Worm (Caenorhabditis elegans) whole organism, L4/young adult: ENCODE measurements around the gene C39H7.4.

Source experiments
- W03F9.2 ChIP-seq: fragments of 150-350 bp; optimal IDR thresholded peaks from 2 replicates; lab custom pipeline; 2014; ENCODE audit warnings: missing biosample characterization, missing genetic modification characterization
- dao-5 ChIP-seq: sonication (generic microtip); optimal IDR thresholded peaks from 2 replicates; lab custom pipeline; 2016; ENCODE audit warnings: missing genotype, missing genetic modification characterization, moderate library complexity, missing compliant biosample characterization
- him-1 ChIP-seq: sonication (generic microtip); optimal IDR thresholded peaks from 2 replicates; lab custom pipeline; 2016; ENCODE audit warnings: missing genotype, missing genetic modification reagents, missing genetic modification characterization, missing compliant biosample characterization

C39H7.4 gene

DNA sequence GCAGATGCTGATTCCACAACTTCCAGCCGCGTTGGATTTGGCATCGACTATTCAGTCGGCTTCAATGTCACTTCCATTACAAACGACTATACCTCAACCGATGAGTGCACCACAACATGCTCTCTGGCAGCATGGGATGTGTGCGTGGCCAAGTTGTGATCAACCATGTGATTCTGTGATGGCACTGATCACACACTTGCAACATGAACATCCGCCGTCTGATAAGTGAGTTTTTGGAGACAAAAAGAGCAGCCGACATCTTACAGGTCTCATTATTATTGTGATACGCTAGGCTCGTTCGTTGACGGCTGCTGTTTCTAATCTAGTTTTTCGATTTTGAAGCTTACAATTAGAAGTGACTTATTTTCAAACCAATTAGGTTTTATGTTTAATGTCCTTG is 12.0 kb downstream of the C39H7.4 start:
- TF ChIP-seq dao-5 (tag; lab: Kevin White, UChicago) (no peak), him-1 (no peak), W03F9.2 (tag; lab: Kevin White, UChicago) (no peak)

DNA sequence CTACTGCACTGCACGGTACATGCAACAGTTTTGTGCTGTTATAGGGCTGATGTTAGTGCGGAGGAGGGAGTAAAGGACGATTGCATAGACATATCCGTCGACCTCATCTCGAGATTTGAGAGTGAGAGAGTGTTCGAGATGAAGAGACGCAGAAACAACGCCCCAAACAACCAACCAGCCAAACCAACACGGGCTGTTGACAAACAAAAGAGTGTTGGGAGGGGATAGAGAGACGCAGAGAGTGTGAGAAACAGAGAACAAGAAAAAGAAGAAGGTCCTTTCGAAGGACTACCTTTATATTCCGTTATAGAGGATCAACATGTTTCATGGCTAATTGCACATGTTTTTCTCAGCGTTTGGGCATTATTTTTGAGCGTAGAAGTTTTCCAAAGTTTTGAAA is 14.1 kb downstream of the C39H7.4 start:
- no peak for TF ChIP-seq W03F9.2 (tag; lab: Kevin White, UChicago)

DNA sequence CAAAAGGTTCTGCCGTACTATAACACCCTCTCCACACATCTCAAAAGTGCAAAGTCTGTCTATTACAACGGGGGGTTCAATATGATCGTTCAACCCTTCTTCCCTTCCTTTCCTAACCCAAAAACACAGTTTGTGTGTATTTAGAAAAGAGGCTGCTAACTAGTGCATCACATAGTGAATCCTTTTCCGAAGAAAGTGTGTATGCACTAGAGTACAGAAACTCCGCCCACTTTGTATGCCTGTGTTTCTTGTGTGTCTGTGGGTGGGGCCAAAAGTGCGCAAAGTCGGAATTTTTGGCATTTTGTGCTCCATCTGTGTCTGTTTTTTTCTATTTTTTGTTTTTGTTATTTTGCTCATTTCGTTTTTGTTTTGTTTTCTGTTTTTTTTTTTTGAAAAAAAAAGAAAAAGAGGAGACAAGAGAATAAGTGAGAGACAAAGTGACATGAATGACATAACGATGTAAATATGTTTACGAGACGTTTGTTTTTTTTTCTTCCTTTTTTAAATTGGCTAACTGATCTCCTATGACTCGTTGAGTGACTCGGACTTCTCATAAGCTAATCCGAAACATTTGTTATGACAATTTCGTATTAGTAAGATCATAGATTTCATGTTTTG is 15.8 kb downstream of the C39H7.4 start:
- no peak for TF ChIP-seq W03F9.2 (tag; lab: Kevin White, UChicago)
- no peak for TF ChIP-seq dao-5 (tag; lab: Kevin White, UChicago)
- no peak for TF ChIP-seq him-1

DNA sequence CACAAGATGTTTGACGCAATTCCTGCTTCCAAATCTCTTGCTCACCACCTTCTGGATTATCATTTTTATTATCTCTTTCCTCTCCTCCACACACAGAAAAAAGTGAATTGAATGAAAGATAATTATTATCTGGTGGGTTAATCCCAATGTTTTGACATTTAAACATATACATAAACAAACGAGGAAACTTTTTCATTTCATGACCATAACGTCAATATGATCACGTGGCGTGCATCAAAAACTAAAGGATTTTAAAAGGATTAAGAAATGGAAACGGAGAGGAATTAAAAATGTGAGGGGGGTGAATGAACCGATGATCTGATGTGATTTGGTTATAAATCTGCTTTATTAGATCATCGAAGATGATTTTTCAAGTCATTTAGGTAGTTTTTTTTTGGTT is 18.8 kb downstream of the C39H7.4 start:
- no peak for TF ChIP-seq dao-5 (tag; lab: Kevin White, UChicago)
- TF ChIP-seq W03F9.2 (tag; lab: Kevin White, UChicago) = no peak
- no peak for TF ChIP-seq him-1

DNA sequence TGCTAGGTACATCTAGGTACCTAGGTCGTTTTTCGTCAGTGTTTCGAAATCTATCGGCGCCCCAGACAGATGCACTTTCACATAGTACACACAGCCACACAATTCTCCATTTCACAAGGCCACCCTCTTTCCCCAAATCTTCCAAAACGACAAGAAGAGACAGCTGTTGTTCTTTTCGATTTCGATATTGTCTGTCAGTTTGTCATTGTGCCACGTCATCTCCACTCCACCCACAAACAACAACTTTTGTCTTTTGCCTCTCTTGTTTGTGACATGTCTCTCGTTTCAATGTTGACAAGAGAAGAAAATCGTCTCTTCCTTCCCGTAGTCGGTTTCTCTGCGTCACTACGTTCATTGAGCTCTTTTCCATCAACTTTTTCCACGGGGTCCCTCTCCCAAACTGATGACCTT is 20.6 kb downstream of the C39H7.4 start:
- TF ChIP-seq dao-5 (tag; lab: Kevin White, UChicago) = no peak
- TF ChIP-seq him-1 = no peak
- no peak for TF ChIP-seq W03F9.2 (tag; lab: Kevin White, UChicago)

DNA sequence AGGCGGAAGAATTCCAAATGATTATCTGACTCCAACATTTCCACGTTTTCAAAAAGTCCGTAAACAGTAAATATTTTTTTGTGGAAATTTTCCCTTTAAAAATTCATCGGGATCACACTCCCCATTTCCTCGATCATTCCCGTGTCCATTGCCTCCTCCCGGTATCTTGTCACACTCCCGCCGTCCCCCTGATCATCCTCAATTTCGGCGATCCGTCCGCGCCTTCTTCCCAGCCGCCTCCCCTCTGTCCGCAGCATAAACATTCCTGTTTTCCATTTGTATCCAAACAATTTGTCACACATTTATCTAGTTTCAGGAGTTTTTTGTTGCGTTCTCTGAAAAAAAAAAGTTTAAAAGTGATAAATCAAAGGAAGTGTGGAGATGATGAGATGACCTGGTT is 21.5 kb downstream of the C39H7.4 start:
- TF ChIP-seq dao-5 (tag; lab: Kevin White, UChicago) (no peak), W03F9.2 (tag; lab: Kevin White, UChicago) (no peak)

DNA sequence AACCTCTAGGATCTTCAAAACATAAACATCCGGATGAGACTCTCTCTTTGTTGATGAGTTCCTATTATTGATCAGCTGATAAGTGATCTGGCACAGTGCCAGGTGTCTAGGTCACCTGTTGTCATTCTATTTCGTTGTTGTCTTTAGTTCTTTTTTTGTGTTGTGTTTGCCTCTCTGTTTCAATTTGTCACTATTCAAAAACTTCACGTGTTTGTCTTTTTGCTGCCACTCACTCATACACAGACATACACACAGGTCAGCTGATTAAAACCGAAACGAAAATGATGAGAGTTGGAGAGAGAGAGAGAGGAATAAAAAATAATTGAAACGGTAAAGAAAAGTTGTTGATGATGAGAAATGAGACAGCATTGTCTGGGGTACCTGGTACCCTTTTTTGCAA is 23.3 kb downstream of the C39H7.4 start:
- TF ChIP-seq dao-5 (tag; lab: Kevin White, UChicago) (no peak), him-1 (no peak), W03F9.2 (tag; lab: Kevin White, UChicago) (no peak)

DNA sequence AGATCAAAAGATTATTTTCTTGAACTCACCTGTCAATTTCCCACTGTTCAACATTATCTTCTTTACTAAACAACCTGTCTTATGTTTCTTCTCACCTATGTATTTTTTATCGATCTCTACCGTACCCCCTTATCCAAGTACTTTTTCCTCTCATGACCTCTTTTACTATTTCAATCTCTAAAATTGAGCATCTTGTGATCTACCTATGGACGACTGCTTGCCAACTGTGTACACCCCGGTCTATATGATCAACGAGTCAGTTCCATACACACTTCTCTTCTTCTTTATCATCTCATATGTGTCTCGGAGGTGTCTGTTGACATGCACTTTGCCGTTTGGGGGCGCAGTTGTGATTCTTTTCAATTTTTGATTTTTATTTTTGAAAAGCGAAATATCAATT is 24.3 kb downstream of the C39H7.4 start:
- TF ChIP-seq him-1 = no peak
- TF ChIP-seq dao-5 (tag; lab: Kevin White, UChicago) = no peak
- TF ChIP-seq W03F9.2 (tag; lab: Kevin White, UChicago) = no peak

DNA sequence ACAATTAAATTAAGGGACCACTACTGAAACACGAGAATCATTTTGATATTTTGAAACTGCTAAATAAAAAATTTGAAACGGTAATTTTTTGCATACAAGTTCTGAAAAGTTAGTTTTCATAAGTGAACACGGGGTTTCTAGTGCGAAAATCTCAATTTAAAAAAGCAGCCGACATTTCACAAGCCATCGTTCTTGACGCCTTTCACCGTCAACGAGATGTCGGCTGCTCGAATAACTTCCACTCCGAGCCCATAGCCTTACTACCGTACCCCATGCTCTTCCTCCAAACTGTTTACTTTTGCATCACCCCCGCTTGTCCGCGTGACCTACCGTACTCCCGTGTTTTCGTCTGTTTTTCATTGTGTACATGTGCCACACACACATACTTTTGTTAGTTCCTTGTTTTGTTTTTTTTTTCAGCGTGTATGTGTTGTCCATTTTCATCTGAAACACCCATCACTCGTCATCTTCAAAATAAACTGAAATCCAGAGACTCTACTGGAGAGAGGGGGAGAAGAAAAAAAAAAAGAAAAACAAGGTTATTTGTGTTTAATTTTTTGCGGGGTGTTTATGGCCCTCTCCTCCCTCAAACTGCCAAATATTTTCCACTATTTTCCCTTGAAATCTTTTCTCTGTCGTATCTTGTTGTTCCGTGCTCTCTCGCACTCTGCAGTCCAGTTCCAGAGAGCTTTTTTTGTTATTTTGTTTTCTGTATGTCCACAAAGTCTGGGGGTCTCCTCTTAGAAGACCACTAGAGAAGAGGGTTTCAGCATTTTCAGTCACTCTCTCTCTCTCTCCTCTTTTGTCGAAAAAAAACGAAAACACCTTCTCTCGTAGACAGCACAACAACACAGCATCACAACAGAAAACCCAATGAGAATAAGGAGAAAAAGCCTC is 26.2 kb downstream of the C39H7.4 start:
- TF ChIP-seq dao-5 (tag; lab: Kevin White, UChicago) (no peak), W03F9.2 (tag; lab: Kevin White, UChicago) (no peak), him-1 (no peak)

DNA sequence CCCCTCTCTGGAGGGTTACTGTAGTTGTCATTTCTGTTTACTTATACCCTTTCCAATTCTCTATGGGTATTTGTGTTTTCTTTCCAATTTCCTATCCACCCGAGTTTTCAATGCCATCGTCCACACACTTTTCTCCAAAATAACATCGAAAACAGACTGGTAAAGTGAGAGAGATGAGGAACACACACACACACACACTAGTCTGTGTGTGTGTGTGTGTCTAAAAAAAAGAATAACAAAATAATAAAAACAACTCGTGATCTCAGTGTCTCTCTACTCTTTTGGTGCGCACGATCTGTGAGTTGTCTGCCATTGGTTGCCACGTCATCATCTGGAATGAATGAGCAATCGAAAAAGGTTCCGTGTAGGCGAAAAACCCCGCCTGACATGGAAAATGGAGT is 28.1 kb downstream of the C39H7.4 start:
- TF ChIP-seq W03F9.2 (tag; lab: Kevin White, UChicago) (no peak), dao-5 (tag; lab: Kevin White, UChicago) (no peak), him-1 (no peak)

DNA sequence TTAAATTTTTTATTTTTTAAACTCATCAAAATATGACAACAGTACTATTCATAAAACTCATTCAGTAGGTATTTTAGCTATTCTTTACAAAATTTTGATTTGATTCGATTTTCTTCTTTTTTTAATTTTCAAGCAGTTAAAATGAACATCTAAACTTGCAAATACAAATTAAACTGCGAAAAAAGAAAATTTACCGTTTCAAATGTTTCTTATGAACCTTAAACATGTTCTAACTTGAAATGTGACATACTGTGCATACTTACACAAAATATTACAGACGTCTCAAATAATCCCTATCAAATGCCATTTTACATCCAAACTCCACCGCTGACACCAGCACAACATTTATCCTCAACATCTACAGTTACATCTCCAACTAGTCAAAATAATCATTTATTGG is 30.0 kb downstream of the C39H7.4 start, which contains the start of gene fkh-7:
fkh-7 (plus strand) TSS at position 301 of the 400 bp plus-strand sequence.
- TF ChIP-seq dao-5 (tag; lab: Kevin White, UChicago) (no peak), him-1 (no peak), W03F9.2 (tag; lab: Kevin White, UChicago) (no peak)

DNA sequence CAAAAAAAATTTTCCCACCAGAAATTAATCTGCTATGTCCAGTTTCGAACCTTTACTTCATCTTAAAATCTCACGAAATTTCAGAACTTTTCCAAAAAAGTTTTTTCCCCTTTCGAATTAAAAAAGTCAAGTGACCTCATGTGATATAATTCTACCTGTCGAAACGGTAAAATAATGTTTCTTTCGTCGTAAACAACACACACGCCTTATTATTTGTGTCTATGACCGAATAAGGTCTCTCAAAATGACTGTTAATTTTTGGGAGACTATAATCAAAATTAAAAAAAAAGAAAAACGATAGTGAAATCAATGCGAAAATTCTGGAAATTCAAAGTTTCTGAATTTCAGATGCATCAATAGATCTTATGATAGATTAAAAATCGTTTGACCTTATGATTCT is 31.2 kb downstream of the C39H7.4 start:
- TF ChIP-seq W03F9.2 (tag; lab: Kevin White, UChicago) (no peak), him-1 (no peak), dao-5 (tag; lab: Kevin White, UChicago) (no peak)

DNA sequence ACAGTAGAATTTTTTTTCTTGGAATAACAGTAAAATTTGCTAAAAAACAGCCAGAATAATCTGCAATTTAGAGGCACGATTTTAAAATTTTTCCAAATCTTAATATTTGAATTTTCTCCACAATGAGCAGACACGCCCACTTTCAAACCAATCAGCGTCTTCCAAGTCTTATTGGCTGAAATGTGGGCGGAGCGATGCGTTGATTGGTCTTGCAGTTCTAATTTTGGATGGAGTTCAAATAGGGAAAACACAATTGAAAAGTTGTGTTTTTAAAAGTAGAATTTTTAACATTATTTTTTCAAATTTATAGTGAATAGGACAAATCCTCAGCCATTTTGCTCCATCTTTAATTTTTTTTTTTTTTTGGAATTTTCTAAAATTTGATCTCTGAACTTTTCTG is 31.6 kb downstream of the C39H7.4 start:
- TF ChIP-seq dao-5 (tag; lab: Kevin White, UChicago) = no peak
- no peak for TF ChIP-seq him-1
- no peak for TF ChIP-seq W03F9.2 (tag; lab: Kevin White, UChicago)

DNA sequence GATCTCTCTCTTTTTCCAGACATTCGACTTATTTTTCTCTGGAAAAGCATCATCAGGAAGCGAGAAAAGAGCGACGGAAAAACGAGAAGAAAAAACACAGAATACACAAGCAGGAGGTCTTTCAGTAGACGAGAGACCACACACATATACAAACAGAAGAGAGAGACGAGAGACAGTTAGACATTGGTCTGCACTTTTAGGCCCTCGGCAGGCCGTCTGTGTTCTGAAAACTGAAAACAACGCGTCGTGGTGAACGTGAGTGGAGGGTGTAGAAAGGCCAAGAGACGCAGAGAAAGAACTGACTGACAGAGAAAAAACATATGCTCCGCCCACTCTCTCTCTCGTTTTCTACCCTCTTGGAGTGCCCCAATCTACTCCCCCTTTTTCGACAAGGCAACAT is 32.1 kb downstream of the C39H7.4 start:
- TF ChIP-seq W03F9.2 (tag; lab: Kevin White, UChicago) = peak; percentile 4
- no peak for TF ChIP-seq dao-5 (tag; lab: Kevin White, UChicago)
- TF ChIP-seq him-1 = no peak
